Fruit fly (Drosophila melanogaster) whole organism, prepupa: ENCODE measurements around the gene CG44085.

Experiments
- CG11294 ChIP-seq: fragments of 200-800 bp; sonication (Bioruptor generic); IDR thresholded peaks from 2 replicates; pipeline ENCODE4 v1.3.6; 2022; ENCODE audit warnings: missing biosample characterization, missing genetic modification characterization
- CG1621 ChIP-seq: fragments of 200-800 bp; sonication (Bioruptor generic); optimal IDR thresholded peaks from 3 replicates; lab custom pipeline; 2018; ENCODE audit warnings: missing biosample characterization, mild to moderate bottlenecking, missing genetic modification characterization
- CG16779 ChIP-seq: fragments of 200-800 bp; sonication (Bioruptor generic); optimal IDR thresholded peaks from 3 replicates; lab custom pipeline; 2017; ENCODE audit warnings: missing biosample characterization, mild to moderate bottlenecking, missing genetic modification characterization
- CG6854 ChIP-seq: fragments of 200-800 bp; sonication (Bioruptor generic); optimal IDR thresholded peaks from 2 replicates; lab custom pipeline; 2017; ENCODE audit warnings: missing biosample characterization, mild to moderate bottlenecking, missing genetic modification characterization
- Eip75B ChIP-seq: fragments of 200-800 bp; sonication (Bioruptor generic); optimal IDR thresholded peaks from 3 replicates; lab custom pipeline; 2016; ENCODE audit warnings: missing biosample characterization, missing genetic modification characterization
- Ets96B ChIP-seq: fragments of 200-800 bp; optimal IDR thresholded peaks from 2 replicates; lab custom pipeline; 2019; ENCODE audit warnings: missing biosample characterization, mild to moderate bottlenecking, missing genetic modification characterization, moderate library complexity
- achi ChIP-seq: fragments of 200-800 bp; sonication (Bioruptor generic); optimal IDR thresholded peaks from 3 replicates; lab custom pipeline; 2016; ENCODE audit warnings: missing biosample characterization, missing genetic modification characterization
- acj6 ChIP-seq: fragments of 200-800 bp; sonication (Bioruptor generic); optimal IDR thresholded peaks from 3 replicates; lab custom pipeline; 2016; ENCODE audit warnings: missing biosample characterization, missing genetic modification characterization
- cyc ChIP-seq: fragments of 200-800 bp; sonication (Bioruptor generic); optimal IDR thresholded peaks from 3 replicates; lab custom pipeline; 2016; ENCODE audit warnings: missing biosample characterization, missing genetic modification characterization
- dac ChIP-seq: fragments of 200-800 bp; sonication (Bioruptor generic); optimal IDR thresholded peaks from 2 replicates; lab custom pipeline; 2017; ENCODE audit warnings: missing biosample characterization, mild to moderate bottlenecking, missing genetic modification characterization
- lz ChIP-seq: fragments of 200-800 bp; sonication (Bioruptor generic); optimal IDR thresholded peaks from 3 replicates; lab custom pipeline; 2016; ENCODE audit warnings: missing biosample characterization, missing genetic modification characterization
- ss ChIP-seq, 2 experiments: fragments of 200-800 bp; sonication (Bioruptor generic); optimal IDR thresholded peaks; 2 replicates in 1 of 2; 3 replicates in 1 of 2; lab custom pipeline; 2017 to 2018; ENCODE audit warnings: mild to moderate bottlenecking in 2 of 2, missing biosample characterization in 2 of 2, missing genetic modification characterization in 2 of 2, moderate library complexity in 1 of 2

DNA sequence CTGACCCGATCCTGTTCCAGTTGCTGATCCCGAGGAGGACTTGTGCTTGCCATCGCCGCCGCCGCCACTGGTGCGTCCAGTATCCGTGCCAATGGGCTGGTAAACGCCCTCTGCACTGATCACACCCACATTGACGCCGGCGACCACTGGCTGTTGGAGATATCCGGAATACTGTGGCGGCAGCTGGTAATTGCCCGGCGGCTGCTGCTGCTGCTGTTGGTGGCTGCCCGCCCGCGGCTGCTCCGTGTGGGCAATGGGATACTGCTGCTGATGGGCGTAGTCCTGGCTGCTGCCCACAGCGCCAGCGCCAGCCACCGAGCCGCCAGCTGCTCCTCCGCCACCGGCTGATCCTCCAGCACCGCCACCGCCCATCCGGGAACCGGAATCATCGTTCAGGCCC, 44.2 kb downstream of the CG44085 start:
- TF ChIP-seq cyc (GFP tag; lab: Kevin White, UChicago) (no peak), lz (GFP tag; lab: Kevin White, UChicago) (no peak), CG1621 (tag; lab: Kevin White, UChicago) (no peak), ss (GFP tag; optimal IDR thresholded peaks at IDR 0.05; lab: Kevin White, UChicago) (no peak), CG16779 (tag; lab: Kevin White, UChicago) (no peak), CG11294 (GFP tag; lab: Robert Waterston, UW) (no peak), acj6 (GFP tag; lab: Kevin White, UChicago) (no peak), achi (GFP tag; lab: Kevin White, UChicago) (no peak), Ets96B (no peak), CG6854 (GFP tag; lab: Kevin White, UChicago) (no peak), dac (no peak), Eip75B (GFP tag; lab: Kevin White, UChicago) (no peak)
